Fruit fly (Drosophila melanogaster): ENCODE results near the gene CG7148.

CG7148 gene

DNA sequence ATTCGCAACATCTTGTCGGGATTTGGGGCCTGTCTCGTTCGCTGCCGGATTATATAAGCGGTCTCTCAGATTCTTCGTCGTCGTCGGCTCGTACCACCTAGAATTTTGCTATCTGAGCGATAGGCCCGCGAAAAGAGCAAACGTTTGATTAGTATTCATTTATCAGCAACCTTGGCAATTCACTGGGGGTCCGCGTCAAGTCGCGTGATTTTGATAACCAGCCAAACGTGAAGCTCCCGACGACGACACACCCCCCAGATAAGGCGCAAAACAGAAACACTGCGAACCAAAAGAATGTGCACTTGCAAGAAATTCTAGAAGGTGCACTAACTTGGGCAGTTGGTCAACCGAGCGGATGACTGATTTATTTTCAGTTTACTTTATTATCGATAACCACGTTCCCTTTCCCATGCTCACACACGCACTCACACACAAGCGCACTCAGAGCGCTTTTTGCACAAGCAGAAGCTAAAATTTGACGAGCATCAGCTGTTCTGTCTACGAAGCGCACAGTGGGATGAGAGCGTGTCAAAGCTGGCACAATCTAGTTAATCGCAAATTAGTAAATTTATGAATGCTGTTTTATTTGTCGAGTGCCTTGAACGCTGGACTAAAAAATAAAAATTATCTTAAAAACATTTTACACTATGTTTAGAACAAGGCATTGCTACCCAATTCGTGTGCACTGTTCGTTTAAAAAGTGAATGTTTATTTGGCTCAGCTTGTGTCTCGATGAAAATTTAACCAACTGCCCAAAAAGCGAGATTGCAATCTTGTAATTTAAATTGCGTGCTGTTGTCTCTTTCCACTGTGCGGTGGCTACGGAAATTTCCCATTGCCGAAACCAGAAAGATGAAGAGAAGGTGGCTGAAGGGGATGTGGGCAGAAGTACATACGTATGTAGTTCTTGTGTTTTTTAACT lies 7.9 kb upstream of the CG7148 start (continued):
- TF ChIP-seq bcd (GFP tag; optimal IDR thresholded peaks at IDR 0.05) (peak; percentile 94), chn (GFP tag; optimal IDR thresholded peaks at IDR 0.05) (peak; percentile 93), sob (GFP tag; IDR thresholded peaks at IDR 0.05) (peak; percentile 91), CG4404 (GFP tag; IDR thresholded peaks at IDR 0.05) (peak; percentile 80), CG8388 (GFP tag; optimal IDR thresholded peaks at IDR 0.05) (peak; percentile 90), CG8089 (GFP tag; optimal IDR thresholded peaks at IDR 0.05) (peak; percentile 84), vvl (GFP tag; IDR thresholded peaks at IDR 0.05) (peak; percentile 95), Dbx (GFP tag; IDR thresholded peaks at IDR 0.05) (peak; percentile 77), CG32767 (GFP tag; IDR thresholded peaks at IDR 0.05) (peak; percentile 89), gsb (GFP tag; IDR thresholded peaks at IDR 0.05) (peak; percentile 91), sens (GFP tag) (peak; percentile 99), slou (GFP tag; optimal IDR thresholded peaks at IDR 0.05) (peak; percentile 87), sc (optimal IDR thresholded peaks at IDR 0.05) (no peak), sc (GFP tag; optimal IDR thresholded peaks at IDR 0.05) (peak; percentile 89), seq (GFP tag; IDR thresholded peaks at IDR 0.05) (peak; percentile 92), zfh1 (GFP tag; IDR thresholded peaks at IDR 0.05) (peak; percentile 94), z (GFP tag; IDR thresholded peaks at IDR 0.05) (peak; percentile 61; the same call in 1 of the 3 replicates), Asciz (GFP tag; optimal IDR thresholded peaks at IDR 0.05) (peak; percentile 93), CG9932 (GFP tag; IDR thresholded peaks at IDR 0.05) (peak; percentile 84), Hr78 (GFP tag; optimal IDR thresholded peaks at IDR 0.05) (peak in 1 of 2 experiments; percentile 77), CG9215 (GFP tag; IDR thresholded peaks at IDR 0.05) (peak; percentile 87), ewg (GFP tag; optimal IDR thresholded peaks at IDR 0.05) (peak; percentile 83), Dek (tag; optimal IDR thresholded peaks at IDR 0.05) (peak; percentile 88), CG34376 (GFP tag; optimal IDR thresholded peaks at IDR 0.05) (peak; percentile 90), Ptx1 (GFP tag; IDR thresholded peaks at IDR 0.05) (peak; percentile 95), CG17186 (GFP tag; optimal IDR thresholded peaks at IDR 0.05) (peak; percentile 69), CG5953 (GFP tag; IDR thresholded peaks at IDR 0.05) (peak; percentile 90), btn (GFP tag; optimal IDR thresholded peaks at IDR 0.05) (peak; percentile 90), unc-4 (GFP tag; IDR thresholded peaks at IDR 0.05; ENCODE audit: partially characterized antibody) (no peak), zen2 (GFP tag; IDR thresholded peaks at IDR 0.05; ENCODE audit: partially characterized antibody) (no peak), h (optimal IDR thresholded peaks at IDR 0.05) (no peak), CG32772 (GFP tag; IDR thresholded peaks at IDR 0.05) (peak; percentile 91), CG12744 (GFP tag; optimal IDR thresholded peaks at IDR 0.05) (peak; percentile 91), lab (GFP tag; optimal IDR thresholded peaks at IDR 0.05) (peak; percentile 95), slbo (GFP tag; IDR thresholded peaks at IDR 0.05) (peak; percentile 89), kah (GFP tag; optimal IDR thresholded peaks at IDR 0.05) (peak; percentile 85), CG7372 (GFP tag; IDR thresholded peaks at IDR 0.05) (peak; percentile 89), CG15011 (GFP tag; optimal IDR thresholded peaks at IDR 0.05) (peak; percentile 88), slp2 (GFP tag; optimal IDR thresholded peaks at IDR 0.05) (peak; percentile 95), bigmax (GFP tag; optimal IDR thresholded peaks at IDR 0.05) (peak; percentile 13), CG6683 (GFP tag; optimal IDR thresholded peaks at IDR 0.05) (peak; percentile 85), CG17568 (GFP tag; optimal IDR thresholded peaks at IDR 0.05) (peak; percentile 87), CG15479 (GFP tag; optimal IDR thresholded peaks at IDR 0.05) (no peak), gro (GFP tag; optimal IDR thresholded peaks at IDR 0.05) (peak; percentile 96), gem (tag; optimal IDR thresholded peaks at IDR 0.05) (peak; percentile 96), HLH4C (GFP tag; IDR thresholded peaks at IDR 0.05; ENCODE audit: partially characterized antibody) (peak; percentile 58), CG7963 (GFP tag; IDR thresholded peaks at IDR 0.05; ENCODE audit: partially characterized antibody) (no peak), fd64A (GFP tag; optimal IDR thresholded peaks at IDR 0.05) (peak; percentile 82), CG10274 (GFP tag; optimal IDR thresholded peaks at IDR 0.05) (peak; percentile 87)
